Worm (Caenorhabditis elegans) whole organism, L3 larva: ENCODE results near the gene C50C3.19.

Experiments
- R02D3.7 ChIP-seq: fragments of 150-350 bp; optimal IDR thresholded peaks from 2 replicates; lab custom pipeline; 2014; ENCODE audit warnings: missing biosample characterization, missing genetic modification characterization
- aly-2 ChIP-seq: fragments of 150-350 bp; optimal IDR thresholded peaks from 2 replicates; lab custom pipeline; 2014; ENCODE audit warnings: missing biosample characterization, missing genetic modification characterization
- ama-1 ChIP-seq: fragments of 150-350 bp; optimal IDR thresholded peaks from 2 replicates; lab custom pipeline; 2018
- ceh-16 ChIP-seq: sonication (generic microtip); optimal IDR thresholded peaks from 2 replicates; lab custom pipeline; 2017; ENCODE audit warnings: missing biosample characterization, missing genetic modification characterization
- ceh-28 ChIP-seq: fragments of 150-350 bp; optimal IDR thresholded peaks from 2 replicates; lab custom pipeline; 2014; ENCODE audit warnings: missing biosample characterization, missing genetic modification reagents, missing genetic modification characterization
- ceh-82 ChIP-seq: fragments of 150-350 bp; optimal IDR thresholded peaks from 2 replicates; lab custom pipeline; 2014; ENCODE audit warnings: missing biosample characterization, missing genetic modification characterization
- daf-12 ChIP-seq: fragments of 150-350 bp; optimal IDR thresholded peaks from 2 replicates; lab custom pipeline; 2014; ENCODE audit warnings: missing biosample characterization, missing genetic modification reagents, missing genetic modification characterization
- egl-27 ChIP-seq: sonication (generic microtip); optimal IDR thresholded peaks from 4 replicates; lab custom pipeline; 2017; ENCODE audit warnings: missing biosample characterization, missing genetic modification reagents, missing genetic modification characterization
- egl-5 ChIP-seq: fragments of 150-350 bp; optimal IDR thresholded peaks from 2 replicates; lab custom pipeline; 2017; ENCODE audit warnings: missing biosample characterization, missing genetic modification reagents, missing genetic modification characterization, inconsistent platforms
- elt-1 ChIP-seq: fragments of 150-350 bp; optimal IDR thresholded peaks from 2 replicates; lab custom pipeline; 2014; ENCODE audit warnings: missing biosample characterization, missing genetic modification characterization
- elt-3 ChIP-seq, 3 experiments: fragments of 150-350 bp in 1 of 3; sonication (generic microtip) in 2 of 3; optimal IDR thresholded peaks; 2 replicates in 2 of 3; 4 replicates in 1 of 3; lab custom pipeline; 2014 to 2017; ENCODE audit warnings: missing biosample characterization in 3 of 3, missing genetic modification characterization in 3 of 3
- fkh-10 ChIP-seq: sonication (generic microtip); optimal IDR thresholded peaks from 2 replicates; lab custom pipeline; 2017; ENCODE audit warnings: missing biosample characterization, missing genetic modification reagents, missing genetic modification characterization
- fkh-2 ChIP-seq: fragments of 150-350 bp; optimal IDR thresholded peaks from 2 replicates; lab custom pipeline; 2014; ENCODE audit warnings: missing biosample characterization, missing genetic modification reagents, missing genetic modification characterization
- fos-1 ChIP-seq: fragments of 150-350 bp; optimal IDR thresholded peaks from 2 replicates; lab custom pipeline; 2014; ENCODE audit warnings: missing biosample characterization, missing genetic modification characterization
- jun-1 ChIP-seq: fragments of 150-350 bp; optimal IDR thresholded peaks from 2 replicates; lab custom pipeline; 2014; ENCODE audit warnings: missing biosample characterization, missing genetic modification reagents, missing genetic modification characterization
- lin-15B ChIP-seq: fragments of 150-350 bp; optimal IDR thresholded peaks from 2 replicates; lab custom pipeline; 2014; ENCODE audit warnings: missing biosample characterization, missing genetic modification characterization
- lin-39 ChIP-seq: fragments of 150-350 bp; optimal IDR thresholded peaks from 2 replicates; lab custom pipeline; 2018; ENCODE audit warnings: missing biosample characterization, missing genetic modification reagents, missing genetic modification characterization
- lsy-12 ChIP-seq: sonication (generic microtip); optimal IDR thresholded peaks from 2 replicates; lab custom pipeline; 2016; ENCODE audit warnings: mild to moderate bottlenecking, missing genetic modification characterization, missing compliant biosample characterization
- mdl-1 ChIP-seq: fragments of 150-350 bp; optimal IDR thresholded peaks from 2 replicates; lab custom pipeline; 2014; ENCODE audit warnings: missing biosample characterization, missing genetic modification characterization
- mml-1 ChIP-seq: fragments of 150-350 bp; sonication (generic microtip); optimal IDR thresholded peaks from 3 replicates; lab custom pipeline; 2014; ENCODE audit warnings: missing biosample characterization, missing genetic modification characterization
- nfya-1 ChIP-seq: sonication (generic microtip); optimal IDR thresholded peaks from 2 replicates; lab custom pipeline; 2017; ENCODE audit warnings: missing genetic modification characterization, mild to moderate bottlenecking, missing compliant biosample characterization, antibody characterized with exemption, moderate library complexity; ENCODE audit not compliant: insufficient read depth
- nhr-11 ChIP-seq: fragments of 150-350 bp; optimal IDR thresholded peaks from 2 replicates; lab custom pipeline; 2014; ENCODE audit warnings: missing biosample characterization, missing genetic modification characterization
- nhr-12 ChIP-seq: fragments of 150-350 bp; optimal IDR thresholded peaks from 2 replicates; lab custom pipeline; 2014; ENCODE audit warnings: missing biosample characterization, missing genetic modification characterization
- nhr-237 ChIP-seq: fragments of 150-350 bp; optimal IDR thresholded peaks from 2 replicates; lab custom pipeline; 2014; ENCODE audit warnings: missing biosample characterization, missing genetic modification characterization
- nhr-25 ChIP-seq: sonication (generic microtip); optimal IDR thresholded peaks from 2 replicates; lab custom pipeline; 2017; ENCODE audit warnings: missing biosample characterization, missing genetic modification characterization
- nhr-28 ChIP-seq: fragments of 150-350 bp; optimal IDR thresholded peaks from 2 replicates; lab custom pipeline; 2014; ENCODE audit warnings: missing biosample characterization, missing genetic modification characterization
- nhr-43 ChIP-seq: sonication (generic microtip); optimal IDR thresholded peaks from 2 replicates; lab custom pipeline; 2016; ENCODE audit warnings: mild to moderate bottlenecking, missing genetic modification characterization, missing compliant biosample characterization; ENCODE audit not compliant: poor library complexity, severe bottlenecking
- nhr-67 ChIP-seq: fragments of 150-350 bp; optimal IDR thresholded peaks from 2 replicates; lab custom pipeline; 2014; ENCODE audit warnings: missing biosample characterization, missing genetic modification characterization
- nhr-77 ChIP-seq: fragments of 150-350 bp; optimal IDR thresholded peaks from 2 replicates; lab custom pipeline; 2014; ENCODE audit warnings: missing biosample characterization, missing genetic modification characterization
- pha-4 ChIP-seq: fragments of 150-350 bp; optimal IDR thresholded peaks from 2 replicates; lab custom pipeline; 2014; ENCODE audit warnings: missing biosample characterization, missing genetic modification reagents, missing genetic modification characterization
- pqm-1 ChIP-seq: fragments of 150-350 bp; optimal IDR thresholded peaks from 2 replicates; lab custom pipeline; 2017; ENCODE audit warnings: missing biosample characterization, missing genetic modification characterization, inconsistent platforms
- sea-2 ChIP-seq: fragments of 150-350 bp; sonication (generic microtip); optimal IDR thresholded peaks from 4 replicates; lab custom pipeline; 2014; ENCODE audit warnings: missing biosample characterization, missing genetic modification reagents, missing genetic modification characterization
- skn-1 ChIP-seq: fragments of 150-350 bp; optimal IDR thresholded peaks from 2 replicates; lab custom pipeline; 2014; ENCODE audit warnings: missing biosample characterization, missing genetic modification characterization
- snpc-4 ChIP-seq: fragments of 150-350 bp; optimal IDR thresholded peaks from 2 replicates; lab custom pipeline; 2014; ENCODE audit warnings: missing biosample characterization, missing genetic modification characterization
- unc-39 ChIP-seq: sonication (generic microtip); optimal IDR thresholded peaks from 4 replicates; lab custom pipeline; 2017; ENCODE audit warnings: missing biosample characterization, missing genetic modification characterization
- zag-1 ChIP-seq: fragments of 150-350 bp; optimal IDR thresholded peaks from 2 replicates; lab custom pipeline; 2014; ENCODE audit warnings: missing biosample characterization, missing genetic modification characterization
- ztf-11 ChIP-seq: fragments of 150-350 bp; optimal IDR thresholded peaks from 2 replicates; lab custom pipeline; 2014; ENCODE audit warnings: missing biosample characterization, missing genetic modification characterization
- ztf-4 ChIP-seq: fragments of 150-350 bp; optimal IDR thresholded peaks from 2 replicates; lab custom pipeline; 2014; ENCODE audit warnings: missing biosample characterization, missing genetic modification characterization

The C50C3.19 gene

DNA sequence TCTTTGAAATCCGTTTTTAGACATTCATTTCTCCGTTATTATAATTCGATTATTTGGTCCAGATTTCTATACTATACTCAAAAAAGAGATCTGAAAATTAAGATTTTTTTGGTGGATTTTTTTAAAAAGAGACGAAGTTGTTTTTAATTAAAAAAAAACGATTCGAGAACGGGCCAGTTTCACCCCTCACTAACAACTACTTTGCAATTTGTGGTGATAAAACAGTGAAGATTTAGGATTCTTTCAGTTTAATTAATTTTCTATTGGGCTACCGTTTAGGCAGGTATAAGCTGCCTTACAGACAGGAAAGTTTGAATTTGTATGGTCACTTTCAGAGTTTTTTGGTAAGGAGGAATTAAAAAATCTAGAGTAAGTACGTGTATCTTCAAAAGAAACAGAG is 10.5 kb downstream of the C50C3.19 start, which contains the start of gene unc-36:
unc-36 (minus strand) TSS at position 101 of the 400 bp plus-strand sequence.
- no peak for TF ChIP-seq nhr-28 (tag; lab: Kevin White, UChicago)
- TF ChIP-seq aly-2 (tag; lab: Kevin White, UChicago): no peak
- no peak for TF ChIP-seq ztf-11 (tag; lab: Kevin White, UChicago)
- no peak for TF ChIP-seq ceh-16 (tag; lab: Kevin White, UChicago)
- TF ChIP-seq mml-1: no peak
- TF ChIP-seq sea-2 (GFP tag; lab: Kevin White, UChicago): no peak
- TF ChIP-seq lsy-12: no peak
- no peak for TF ChIP-seq elt-3 (tag; optimal IDR thresholded peaks at IDR 0.05; lab: Kevin White, UChicago)
- no peak for TF ChIP-seq lin-15B
- no peak for TF ChIP-seq elt-1
- no peak for TF ChIP-seq nhr-77 (tag; lab: Kevin White, UChicago)
- TF ChIP-seq lin-39 (tag; lab: Kevin White, UChicago): no peak
- TF ChIP-seq ama-1 (lab: Kevin White, UChicago): no peak
- no peak for TF ChIP-seq ceh-28 (tag; lab: Kevin White, UChicago)
- TF ChIP-seq fkh-10 (GFP tag; lab: Kevin White, UChicago): no peak

DNA sequence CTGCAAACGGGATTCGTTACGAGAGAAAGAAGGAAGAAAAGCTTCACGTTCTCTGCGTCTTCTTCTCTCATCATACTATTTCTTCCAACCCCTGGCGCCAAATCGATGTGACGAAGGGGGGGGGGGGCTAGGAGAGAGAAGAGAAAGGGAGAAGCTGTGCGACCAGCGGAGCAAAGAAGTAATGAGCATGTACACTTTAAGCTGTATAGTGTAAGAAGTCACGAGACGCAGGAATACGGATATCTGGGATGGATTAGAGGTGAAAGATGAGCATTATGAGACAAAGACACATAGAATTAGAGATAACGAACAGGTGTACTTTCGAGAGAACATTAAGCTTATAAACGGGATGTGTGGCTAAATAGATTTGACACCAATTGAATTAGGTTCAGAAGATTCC is 11.2 kb downstream of the C50C3.19 start:
- TF ChIP-seq nfya-1 (tag; lab: Kevin White, UChicago) (peak; percentile 77), unc-39 (no peak), egl-27 (no peak), nhr-11 (tag; lab: Kevin White, UChicago) (peak; percentile 5), R02D3.7 (tag; lab: Kevin White, UChicago) (no peak), lin-15B (peak; percentile 33), snpc-4 (tag; lab: Kevin White, UChicago) (peak; percentile 43), pha-4 (no peak), zag-1 (tag; lab: Kevin White, UChicago) (no peak), ztf-11 (tag; lab: Kevin White, UChicago) (no peak), lin-39 (tag; lab: Kevin White, UChicago) (peak; percentile 60)
- TF ChIP-seq, all 47 proteins: peak for 5

DNA sequence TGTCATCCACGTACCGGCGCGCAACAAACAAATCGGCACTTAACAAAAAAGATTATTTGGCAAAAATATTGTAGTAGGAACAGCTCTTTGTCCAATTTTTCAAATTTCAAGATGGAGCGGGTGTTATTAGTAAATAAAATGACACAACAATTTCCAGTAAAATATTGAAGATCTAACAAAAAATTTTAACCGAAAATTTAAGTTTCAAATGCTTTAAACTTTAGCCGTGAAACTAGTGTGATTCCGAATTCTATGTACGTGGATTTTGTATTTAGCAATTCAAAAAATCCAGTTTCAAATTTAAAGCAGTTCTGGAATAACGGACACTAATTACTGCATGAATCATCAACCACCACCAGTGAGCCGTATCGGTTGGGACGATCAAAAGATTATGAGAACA is 12.1 kb downstream of the C50C3.19 start, which contains the start of gene snb-5:
snb-5 (plus strand) TSS at position 301 of the 400 bp plus-strand sequence.
- no peak for TF ChIP-seq nhr-77 (tag; lab: Kevin White, UChicago)
- TF ChIP-seq mml-1: no peak
- TF ChIP-seq nhr-43 (tag; lab: Kevin White, UChicago): no peak
- no peak for TF ChIP-seq lsy-12
- TF ChIP-seq jun-1 (tag; lab: Kevin White, UChicago): no peak
- TF ChIP-seq egl-27: no peak
- no peak for TF ChIP-seq daf-12
- TF ChIP-seq aly-2 (tag; lab: Kevin White, UChicago): no peak
- no peak for TF ChIP-seq pqm-1
- no peak for TF ChIP-seq mdl-1 (tag; lab: Kevin White, UChicago)
- no peak for TF ChIP-seq nhr-237 (tag; lab: Kevin White, UChicago)
- no peak for TF ChIP-seq nhr-28 (tag; lab: Kevin White, UChicago)
- TF ChIP-seq egl-5: no peak
- TF ChIP-seq ceh-82 (tag; lab: Kevin White, UChicago): no peak
- no peak for TF ChIP-seq ztf-4
- no peak for TF ChIP-seq unc-39
- no peak for TF ChIP-seq nfya-1 (tag; lab: Kevin White, UChicago)
- no peak for TF ChIP-seq nhr-67 (tag; lab: Kevin White, UChicago)

DNA sequence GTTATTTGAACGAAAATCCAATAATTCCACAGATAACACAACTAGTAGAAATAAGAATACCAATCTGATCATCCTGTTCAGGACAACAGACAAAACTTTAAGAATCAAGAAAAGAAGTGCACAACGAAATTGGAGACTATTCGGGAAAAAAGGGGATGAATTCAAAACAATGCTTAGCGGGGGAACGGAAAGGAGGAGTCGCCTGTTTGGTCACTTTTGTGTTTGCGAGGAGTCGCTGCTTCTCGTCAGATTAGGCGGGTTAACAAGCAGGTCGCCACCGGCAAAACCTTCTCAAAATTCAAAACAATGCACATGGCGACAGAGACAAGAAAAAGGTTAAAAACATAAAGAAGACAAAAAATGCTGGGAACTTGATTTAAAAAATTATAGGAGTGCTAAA is 19.2 kb downstream of the C50C3.19 start, which contains the start of gene C30A5.10:
C30A5.10 (minus strand) TSS at position 101 of the 400 bp plus-strand sequence.
- TF ChIP-seq nhr-12 (tag; lab: Kevin White, UChicago) (no peak), nhr-77 (tag; lab: Kevin White, UChicago) (no peak), nhr-25 (tag; lab: Kevin White, UChicago) (no peak), mdl-1 (tag; lab: Kevin White, UChicago) (no peak), ama-1 (lab: Kevin White, UChicago) (no peak), zag-1 (tag; lab: Kevin White, UChicago) (no peak), sea-2 (GFP tag; lab: Kevin White, UChicago) (no peak), fkh-2 (no peak), fos-1 (tag; lab: Kevin White, UChicago) (no peak), ceh-28 (tag; lab: Kevin White, UChicago) (no peak), pha-4 (no peak), nhr-237 (tag; lab: Kevin White, UChicago) (no peak), nhr-67 (tag; lab: Kevin White, UChicago) (no peak), skn-1 (no peak), nhr-11 (tag; lab: Kevin White, UChicago) (no peak), snpc-4 (tag; lab: Kevin White, UChicago) (no peak), elt-3 (tag; optimal IDR thresholded peaks at IDR 0.05; lab: Kevin White, UChicago) (no peak)
